Fruit fly (Drosophila melanogaster): Measurements from ENCODE around the gene CG34031.

dm6 chr3L:23206424-23206823 is 32.2 kb downstream of the CG34031 start, which contains the start of gene nAChRalpha4:
- no peak for TF ChIP-seq CG8478 (optimal IDR thresholded peaks at IDR 0.05)
- no peak for TF ChIP-seq CTCF (optimal IDR thresholded peaks at IDR 0.05)
